Fruit fly (Drosophila melanogaster) whole organism, embryonic: ENCODE results near the gene CG17145.
A peak's percentile ranks its signal among the peaks of the same experiment; 100 is the strongest.

ENCODE experiments used
- Ada2b ChIP-seq: fragments of 200-800 bp; sonication (Bioruptor generic); IDR thresholded peaks from 2 replicates; pipeline ENCODE4 v1.3.6; 2022; ENCODE audit warnings: missing biosample characterization, missing genetic modification characterization
- CG10565 ChIP-seq: fragments of 200-800 bp; sonication (Bioruptor generic); optimal IDR thresholded peaks from 3 replicates; lab custom pipeline; 2016; ENCODE audit warnings: missing biosample characterization, mild to moderate bottlenecking, missing genetic modification characterization
- CG10979 ChIP-seq: fragments of 200-800 bp; sonication (Bioruptor generic); optimal IDR thresholded peaks from 2 replicates; lab custom pipeline; 2018; ENCODE audit warnings: missing biosample characterization, mild to moderate bottlenecking, missing genetic modification characterization, moderate library complexity
- CG12299 ChIP-seq: fragments of 200-800 bp; sonication (Bioruptor generic); optimal IDR thresholded peaks from 2 replicates; lab custom pipeline; 2018; ENCODE audit warnings: missing biosample characterization, mild to moderate bottlenecking, missing genetic modification characterization
- CG12659 ChIP-seq: fragments of 200-800 bp; sonication (Bioruptor generic); optimal IDR thresholded peaks from 3 replicates; lab custom pipeline; 2017; ENCODE audit warnings: mild to moderate bottlenecking, missing biosample characterization, missing genetic modification reagents, missing genetic modification characterization
- CG15696 ChIP-seq: fragments of 200-800 bp; sonication (Bioruptor generic); optimal IDR thresholded peaks from 2 replicates; lab custom pipeline; 2019; ENCODE audit warnings: missing biosample characterization, mild to moderate bottlenecking, missing genetic modification characterization, moderate library complexity
- CG16813 ChIP-seq: fragments of 200-800 bp; sonication (Bioruptor generic); IDR thresholded peaks from 3 replicates; pipeline ENCODE4 v1.3.6; 2022; ENCODE audit warnings: missing biosample characterization, missing genetic modification characterization; ENCODE audit not compliant: partially characterized antibody
- CG17359 ChIP-seq: fragments of 200-800 bp; sonication (Bioruptor generic); optimal IDR thresholded peaks from 3 replicates; lab custom pipeline; 2018; ENCODE audit warnings: missing biosample characterization, mild to moderate bottlenecking, missing genetic modification characterization, moderate library complexity
- CG18262 ChIP-seq: fragments of 200-800 bp; optimal IDR thresholded peaks from 3 replicates; lab custom pipeline; 2019; ENCODE audit warnings: missing biosample characterization, mild to moderate bottlenecking, missing genetic modification characterization, moderate library complexity
- CG4328 ChIP-seq: fragments of 200-800 bp; sonication (Bioruptor generic); optimal IDR thresholded peaks from 3 replicates; lab custom pipeline; 2017; ENCODE audit warnings: missing biosample characterization, missing genetic modification reagents, missing genetic modification characterization
- CG43689 ChIP-seq: fragments of 200-800 bp; sonication (Bioruptor generic); IDR thresholded peaks from 2 replicates; pipeline ENCODE4 v1.3.6; 2022; ENCODE audit warnings: missing biosample characterization, missing genetic modification characterization
- CG4730 ChIP-seq: fragments of 200-800 bp; sonication (Bioruptor generic); IDR thresholded peaks from 2 replicates; pipeline ENCODE4 v1.3.6; 2022; ENCODE audit warnings: missing biosample characterization, missing genetic modification characterization
- CG6654 ChIP-seq: fragments of 200-800 bp; sonication (Bioruptor generic); optimal IDR thresholded peaks from 2 replicates; lab custom pipeline; 2017; ENCODE audit warnings: missing biosample characterization, mild to moderate bottlenecking, missing genetic modification characterization
- CG8290 ChIP-seq, 3 experiments: fragments of 200-800 bp; sonication (Bioruptor generic); optimal IDR thresholded peaks; 2 replicates each; lab custom pipeline; 2016 to 2019; ENCODE audit warnings: missing biosample characterization in 3 of 3, missing genetic modification characterization in 3 of 3, mild to moderate bottlenecking in 2 of 3, moderate library complexity in 1 of 3
- CG9215 ChIP-seq: fragments of 200-800 bp; sonication (Bioruptor generic); IDR thresholded peaks from 2 replicates; pipeline ENCODE4 v1.3.6; 2022; ENCODE audit warnings: missing biosample characterization, missing genetic modification characterization
- Dp ChIP-seq: fragments of 200-800 bp; sonication (Bioruptor generic); optimal IDR thresholded peaks from 2 replicates; lab custom pipeline; 2018; ENCODE audit warnings: missing biosample characterization, mild to moderate bottlenecking, missing genetic modification characterization, moderate library complexity
- H15 ChIP-seq: fragments of 200-800 bp; sonication (Bioruptor generic); IDR thresholded peaks from 3 replicates; pipeline ENCODE4 v1.3.6; 2022; ENCODE audit warnings: missing biosample characterization, missing genetic modification characterization
- HHEX ChIP-seq: fragments of 200-800 bp; sonication (Bioruptor generic); optimal IDR thresholded peaks from 3 replicates; lab custom pipeline; 2017; ENCODE audit warnings: missing biosample characterization, mild to moderate bottlenecking, missing genetic modification characterization, missing genetic modification reagents
- HLH54F ChIP-seq: fragments of 200-800 bp; sonication (Bioruptor generic); optimal IDR thresholded peaks from 3 replicates; lab custom pipeline; 2016; ENCODE audit warnings: missing biosample characterization, missing genetic modification characterization
- HmgZ ChIP-seq: fragments of 200-800 bp; sonication (Bioruptor generic); optimal IDR thresholded peaks from 2 replicates; lab custom pipeline; 2018; ENCODE audit warnings: missing biosample characterization, mild to moderate bottlenecking, missing genetic modification characterization
- Jarid2 ChIP-seq: fragments of 200-800 bp; sonication (Bioruptor generic); optimal IDR thresholded peaks from 3 replicates; lab custom pipeline; 2017; ENCODE audit warnings: mild to moderate bottlenecking, missing biosample characterization, missing genetic modification reagents, missing genetic modification characterization
- MTF-1 ChIP-seq: fragments of 200-800 bp; sonication (Bioruptor generic); optimal IDR thresholded peaks from 2 replicates; lab custom pipeline; 2018; ENCODE audit warnings: missing biosample characterization, mild to moderate bottlenecking, missing genetic modification characterization, borderline replicate concordance
- Mes4 ChIP-seq: fragments of 200-800 bp; sonication (Bioruptor generic); optimal IDR thresholded peaks from 2 replicates; lab custom pipeline; 2016; ENCODE audit warnings: missing biosample characterization, missing genetic modification characterization
- Myb ChIP-seq: fragments of 200-800 bp; sonication (Bioruptor generic); optimal IDR thresholded peaks from 2 replicates; lab custom pipeline; 2016; ENCODE audit warnings: missing biosample characterization, missing genetic modification characterization
- NFAT ChIP-seq: fragments of 200-800 bp; sonication (Bioruptor generic); IDR thresholded peaks from 2 replicates; pipeline ENCODE4 v1.3.6; 2022; ENCODE audit warnings: missing biosample characterization, missing genetic modification characterization
- Spps ChIP-seq: fragments of 200-800 bp; sonication (Bioruptor generic); optimal IDR thresholded peaks from 2 replicates; lab custom pipeline; 2018; ENCODE audit warnings: missing biosample characterization, mild to moderate bottlenecking, missing genetic modification characterization
- Ssrp ChIP-seq: fragments of 200-800 bp; sonication (Bioruptor generic); optimal IDR thresholded peaks from 2 replicates; lab custom pipeline; 2018; ENCODE audit warnings: missing biosample characterization, mild to moderate bottlenecking, missing genetic modification characterization, moderate library complexity
- TFAM ChIP-seq: fragments of 200-800 bp; sonication (Bioruptor generic); optimal IDR thresholded peaks from 2 replicates; lab custom pipeline; 2017; ENCODE audit warnings: missing biosample characterization, missing genetic modification characterization, inconsistent platforms
- Vsx1 ChIP-seq: fragments of 200-800 bp; sonication (Bioruptor generic); optimal IDR thresholded peaks from 2 replicates; lab custom pipeline; 2017; ENCODE audit warnings: missing biosample characterization, mild to moderate bottlenecking, missing genetic modification characterization, missing genetic modification reagents
- Xrp1 ChIP-seq: fragments of 200-800 bp; sonication (Bioruptor generic); IDR thresholded peaks from 2 replicates; pipeline ENCODE4 v1.3.6; 2022; ENCODE audit warnings: missing biosample characterization, missing genetic modification characterization
- ase ChIP-seq: fragments of 200-800 bp; sonication (Bioruptor generic); IDR thresholded peaks from 3 replicates; pipeline ENCODE4 v1.3.6; 2022; ENCODE audit warnings: missing biosample characterization, missing genetic modification characterization
- corto ChIP-seq: fragments of 200-800 bp; sonication (Bioruptor generic); optimal IDR thresholded peaks from 2 replicates; lab custom pipeline; 2016; ENCODE audit warnings: missing biosample characterization, mild to moderate bottlenecking, missing genetic modification characterization, moderate library complexity
- crol ChIP-seq: fragments of 200-800 bp; sonication (Bioruptor generic); IDR thresholded peaks from 2 replicates; pipeline ENCODE4 v1.3.6; 2022; ENCODE audit warnings: missing biosample characterization, missing genetic modification characterization
- en ChIP-seq: fragments of 200-800 bp; sonication (Bioruptor generic); optimal IDR thresholded peaks from 2 replicates; lab custom pipeline; 2016; ENCODE audit warnings: missing biosample characterization, missing genetic modification characterization
- exex ChIP-seq: fragments of 200-800 bp; sonication (Bioruptor generic); optimal IDR thresholded peaks from 4 replicates; lab custom pipeline; 2018; ENCODE audit warnings: missing biosample characterization, mild to moderate bottlenecking, missing genetic modification characterization, moderate library complexity
- gsb ChIP-seq: fragments of 200-800 bp; sonication (Bioruptor generic); IDR thresholded peaks from 2 replicates; pipeline ENCODE4 v1.3.6; 2022; ENCODE audit warnings: missing biosample characterization, missing genetic modification characterization
- ham ChIP-seq: fragments of 200-800 bp; sonication (Bioruptor generic); IDR thresholded peaks from 2 replicates; pipeline ENCODE4 v1.3.6; 2022; ENCODE audit warnings: missing biosample characterization, missing genetic modification characterization
- inv ChIP-seq: fragments of 200-800 bp; sonication (Bioruptor generic); IDR thresholded peaks from 2 replicates; pipeline ENCODE4 v1.3.6; 2022; ENCODE audit warnings: missing biosample characterization, missing genetic modification characterization; ENCODE audit not compliant: partially characterized antibody
- ken ChIP-seq: fragments of 200-800 bp; sonication (Bioruptor generic); IDR thresholded peaks from 3 replicates; pipeline ENCODE4 v1.3.6; 2022; ENCODE audit warnings: missing biosample characterization, missing genetic modification characterization
- maf-S ChIP-seq: fragments of 200-800 bp; sonication (Bioruptor generic); optimal IDR thresholded peaks from 2 replicates; lab custom pipeline; 2016; ENCODE audit warnings: missing biosample characterization, missing genetic modification characterization
- mld ChIP-seq: fragments of 200-800 bp; sonication (Bioruptor generic); IDR thresholded peaks from 3 replicates; pipeline ENCODE4 v1.3.6; 2022; ENCODE audit warnings: missing biosample characterization, missing genetic modification characterization; ENCODE audit not compliant: partially characterized antibody
- nau ChIP-seq: fragments of 200-800 bp; sonication (Bioruptor generic); optimal IDR thresholded peaks from 3 replicates; lab custom pipeline; 2017; ENCODE audit warnings: missing biosample characterization, mild to moderate bottlenecking, missing genetic modification characterization, missing genetic modification reagents
- psq ChIP-seq: fragments of 200-800 bp; sonication (Bioruptor generic); optimal IDR thresholded peaks from 2 replicates; lab custom pipeline; 2017; ENCODE audit warnings: missing biosample characterization, missing genetic modification characterization
- ro ChIP-seq: fragments of 200-800 bp; sonication (Bioruptor generic); IDR thresholded peaks from 2 replicates; pipeline ENCODE4 v1.3.6; 2022; ENCODE audit warnings: missing biosample characterization, missing genetic modification characterization
- seq ChIP-seq: fragments of 200-800 bp; sonication (Bioruptor generic); IDR thresholded peaks from 2 replicates; pipeline ENCODE4 v1.3.6; 2022; ENCODE audit warnings: missing biosample characterization, missing genetic modification characterization
- sim ChIP-seq: fragments of 200-800 bp; sonication (Bioruptor generic); IDR thresholded peaks from 2 replicates; pipeline ENCODE4 v1.3.6; 2022; ENCODE audit warnings: missing biosample characterization, missing genetic modification characterization
- slou ChIP-seq: fragments of 200-800 bp; sonication (Bioruptor generic); optimal IDR thresholded peaks from 3 replicates; lab custom pipeline; 2016; ENCODE audit warnings: missing biosample characterization, missing genetic modification characterization
- slp2 ChIP-seq: fragments of 200-800 bp; sonication (Bioruptor generic); optimal IDR thresholded peaks from 2 replicates; lab custom pipeline; 2016; ENCODE audit warnings: missing biosample characterization, missing genetic modification characterization
- sug ChIP-seq: fragments of 200-800 bp; optimal IDR thresholded peaks from 2 replicates; lab custom pipeline; 2019; ENCODE audit warnings: missing biosample characterization, mild to moderate bottlenecking, missing genetic modification characterization, moderate library complexity
- zfh1 ChIP-seq: fragments of 200-800 bp; sonication (Bioruptor generic); IDR thresholded peaks from 3 replicates; pipeline ENCODE4 v1.3.6; 2022; ENCODE audit warnings: missing biosample characterization, missing genetic modification characterization

Gene CG17145

DNA sequence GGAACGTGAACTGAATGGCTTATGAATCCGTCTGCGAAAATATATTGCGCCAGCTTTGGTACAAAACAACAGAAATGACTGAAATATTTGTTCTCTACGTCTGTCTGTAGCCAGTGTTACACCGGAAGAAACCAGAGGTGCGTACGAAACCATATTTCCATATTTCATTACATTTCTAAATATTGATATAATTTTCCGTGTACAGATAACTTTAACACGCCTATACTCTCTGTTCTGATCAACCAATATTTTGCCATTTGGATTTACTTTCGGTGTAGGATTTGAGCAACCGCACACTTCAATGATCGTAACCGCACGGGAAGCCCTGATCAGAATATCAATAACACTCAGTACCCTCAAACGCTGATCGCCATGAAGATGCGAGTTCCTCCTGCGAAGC lies 26.9 kb upstream of the CG17145 start (continued):
- no peak for TF ChIP-seq maf-S (GFP tag; lab: Kevin White, UChicago)
- no peak for TF ChIP-seq sim (GFP tag; lab: Robert Waterston, UW)
- no peak for TF ChIP-seq nau
- no peak for TF ChIP-seq CG16813 (GFP tag; lab: Robert Waterston, UW)
- TF ChIP-seq Xrp1 (GFP tag; lab: Robert Waterston, UW) = peak; percentile 55; the same call in 1 of the 2 replicates
- TF ChIP-seq psq (GFP tag; lab: Kevin White, UChicago) = no peak
- TF ChIP-seq seq = peak; percentile 15; the same call in 1 of the 2 replicates
- peak; percentile 9 for TF ChIP-seq Ssrp (tag; lab: Kevin White, UChicago)
- TF ChIP-seq Mes4 (GFP tag; lab: Kevin White, UChicago) = no peak
- no peak for TF ChIP-seq ro
- TF ChIP-seq exex (tag; lab: Kevin White, UChicago) = no peak
- TF ChIP-seq NFAT (GFP tag; lab: Robert Waterston, UW) = 0 out of 2 replicates have a peak, but pooled peaks have one; percentile 8
- peak; percentile 28 for TF ChIP-seq CG12659 (GFP tag; lab: Kevin White, UChicago)
- no peak for TF ChIP-seq mld (GFP tag; lab: Robert Waterston, UW)
- peak; percentile 20 for TF ChIP-seq CG18262 (tag; lab: Kevin White, UChicago)
- no peak for TF ChIP-seq CG43689 (GFP tag; lab: Robert Waterston, UW)
- peak; percentile 55 for TF ChIP-seq Ada2b (GFP tag; lab: Robert Waterston, UW)
- TF ChIP-seq Myb (GFP tag; lab: Kevin White, UChicago) = no peak
- TF ChIP-seq corto = no peak
- 0 out of 3 replicates have a peak, but pooled peaks have one; percentile 42 for TF ChIP-seq ken (GFP tag; lab: Robert Waterston, UW)
- TF ChIP-seq slou (GFP tag; lab: Kevin White, UChicago) = no peak
- TF ChIP-seq Dp (GFP tag; lab: Kevin White, UChicago) = no peak
- TF ChIP-seq ham = no peak
- TF ChIP-seq MTF-1 = no peak
- peak; percentile 17 for TF ChIP-seq slp2 (GFP tag; lab: Kevin White, UChicago)
- peak; percentile 36 for TF ChIP-seq HHEX (GFP tag; lab: Kevin White, UChicago)
- TF ChIP-seq CG17359 (tag; lab: Kevin White, UChicago) = peak; percentile 39
- TF ChIP-seq Spps = no peak
- TF ChIP-seq CG9215 (GFP tag; lab: Robert Waterston, UW) = peak; percentile 51
- TF ChIP-seq CG10979 = peak; percentile 51
- no peak for TF ChIP-seq crol (GFP tag; lab: Robert Waterston, UW)
- TF ChIP-seq CG4730 = peak; percentile 45; the same call in 1 of the 2 replicates
- TF ChIP-seq Jarid2 (GFP tag; lab: Kevin White, UChicago) = no peak
- no peak for TF ChIP-seq en (GFP tag; lab: Kevin White, UChicago)
- TF ChIP-seq CG15696 (tag; lab: Kevin White, UChicago) = no peak
- TF ChIP-seq HLH54F (GFP tag; lab: Kevin White, UChicago) = peak; percentile 29
- TF ChIP-seq zfh1 (GFP tag; lab: Robert Waterston, UW) = peak; percentile 49; the same call in 1 of the 3 replicates
- TF ChIP-seq HmgZ (tag; lab: Kevin White, UChicago) = peak; percentile 8
- TF ChIP-seq ase (GFP tag; lab: Robert Waterston, UW) = no peak
- TF ChIP-seq sug (tag; lab: Kevin White, UChicago) = peak; percentile 5
- no peak for TF ChIP-seq CG10565 (GFP tag; lab: Kevin White, UChicago)
- peak; percentile 10 for TF ChIP-seq Vsx1 (GFP tag; lab: Kevin White, UChicago)
- TF ChIP-seq CG6654 = no peak
- TF ChIP-seq CG4328 = no peak
- TF ChIP-seq H15 (GFP tag; lab: Robert Waterston, UW) = 0 out of 3 replicates have a peak, but pooled peaks have one; percentile 38
- TF ChIP-seq CG8290 (GFP tag; optimal IDR thresholded peaks at IDR 0.05; lab: Kevin White, UChicago) = no peak
- TF ChIP-seq CG8290 (tag; optimal IDR thresholded peaks at IDR 0.05; lab: Kevin White, UChicago) = peak in 1 of 2 experiments; percentile 83
- TF ChIP-seq CG12299 = no peak
- no peak for TF ChIP-seq TFAM (GFP tag; lab: Kevin White, UChicago)
- 0 out of 2 replicates have a peak, but pooled peaks have one; percentile 35 for TF ChIP-seq gsb (GFP tag; lab: Robert Waterston, UW)
- TF ChIP-seq inv (GFP tag; lab: Robert Waterston, UW) = no peak
